Worm (Caenorhabditis elegans): ENCODE data around the gene F58H1.5.

F58H1.5 gene

DNA sequence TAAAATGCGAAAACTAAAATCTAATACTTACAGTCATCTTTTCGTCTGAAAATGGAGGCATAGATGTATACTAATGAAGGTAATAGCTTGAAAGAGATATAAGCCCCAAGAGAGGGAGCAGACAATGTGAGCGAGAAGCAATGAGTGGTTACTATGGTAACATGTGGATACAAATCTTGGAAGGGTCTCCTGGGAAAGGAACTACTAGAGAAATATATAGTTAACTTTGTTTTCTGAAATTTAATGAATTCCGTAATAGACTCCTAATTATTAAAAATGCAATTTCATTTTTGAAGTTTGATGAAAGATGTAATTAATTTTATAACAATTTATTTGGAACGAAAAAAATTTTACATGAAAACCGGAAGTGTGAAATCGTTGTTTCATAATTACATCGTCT, 30.8 kb upstream of the F58H1.5 start, which contains the start of gene osm-6:
Gene osm-6 (minus strand): TSS at position 101 of the 400 bp plus-strand sequence.
- TF ChIP-seq ceh-9 (tag; optimal IDR thresholded peaks at IDR 0.05) (no peak), unc-55 (GFP tag; optimal IDR thresholded peaks at IDR 0.05) (no peak), unc-42 (tag; optimal IDR thresholded peaks at IDR 0.05) (no peak), tbx-2 (tag; optimal IDR thresholded peaks at IDR 0.05) (no peak), ceh-19 (GFP tag; optimal IDR thresholded peaks at IDR 0.05) (no peak), hlh-15 (tag; optimal IDR thresholded peaks at IDR 0.05) (no peak), pat-9 (tag; optimal IDR thresholded peaks at IDR 0.05) (no peak), fkh-10 (GFP tag; optimal IDR thresholded peaks at IDR 0.05) (no peak), dve-1 (tag; optimal IDR thresholded peaks at IDR 0.05) (no peak), T23F11.4 (GFP tag; optimal IDR thresholded peaks at IDR 0.05) (no peak), npax-4 (tag; optimal IDR thresholded peaks at IDR 0.05) (no peak), pros-1 (tag; optimal IDR thresholded peaks at IDR 0.05) (no peak)

DNA sequence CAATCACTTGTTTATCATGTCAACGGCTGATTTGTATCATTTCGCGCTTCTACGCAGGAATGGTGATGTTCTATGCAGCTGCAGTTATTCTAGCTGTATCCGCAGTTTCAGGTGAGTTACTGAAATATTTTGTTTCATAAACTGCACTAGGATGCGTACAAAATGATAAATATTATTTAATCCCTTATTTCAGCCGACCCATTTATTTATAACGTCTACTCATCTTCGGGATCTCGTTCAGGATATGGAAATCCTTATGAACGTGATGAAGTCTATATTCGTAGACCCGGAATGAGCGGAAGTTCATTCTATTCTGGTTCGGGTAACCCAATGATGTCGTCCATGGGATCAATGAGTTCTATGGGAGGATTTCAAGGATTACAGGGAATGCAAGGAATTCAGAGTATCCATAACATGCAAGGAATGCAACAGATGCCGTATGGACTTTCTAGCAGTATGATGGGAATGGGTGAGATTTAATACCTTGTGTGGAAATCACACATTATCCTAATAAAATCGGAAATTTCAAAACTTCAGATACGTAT, 29.1 kb upstream of the F58H1.5 start, which contains the start of gene F58H1.2:
Gene F58H1.2 (plus strand): TSS at position 51 of the 545 bp plus-strand sequence.
- no peak for TF ChIP-seq tbx-7 (tag; optimal IDR thresholded peaks at IDR 0.05)
- TF ChIP-seq F13H6.1 (tag; optimal IDR thresholded peaks at IDR 0.05): no peak
- TF ChIP-seq unc-3 (GFP tag; conservative IDR thresholded peaks at IDR 0.05): no peak
- TF ChIP-seq unc-3 (tag; optimal IDR thresholded peaks at IDR 0.05): no peak
- TF ChIP-seq pat-9 (tag; optimal IDR thresholded peaks at IDR 0.05): no peak
- TF ChIP-seq ceh-45 (GFP tag; IDR thresholded peaks at IDR 0.05): no peak
- no peak for TF ChIP-seq ttx-3 (tag; optimal IDR thresholded peaks at IDR 0.05)
- no peak for TF ChIP-seq nhr-232 (tag; optimal IDR thresholded peaks at IDR 0.05)
- no peak for TF ChIP-seq sdc-2 (tag; optimal IDR thresholded peaks at IDR 0.05)
- TF ChIP-seq Y22D7AL.16 (tag; optimal IDR thresholded peaks at IDR 0.05): no peak
- no peak for TF ChIP-seq ets-4 (tag; optimal IDR thresholded peaks at IDR 0.05)
- TF ChIP-seq pros-1 (tag; optimal IDR thresholded peaks at IDR 0.05): no peak
- TF ChIP-seq unc-55 (GFP tag; optimal IDR thresholded peaks at IDR 0.05): no peak

DNA sequence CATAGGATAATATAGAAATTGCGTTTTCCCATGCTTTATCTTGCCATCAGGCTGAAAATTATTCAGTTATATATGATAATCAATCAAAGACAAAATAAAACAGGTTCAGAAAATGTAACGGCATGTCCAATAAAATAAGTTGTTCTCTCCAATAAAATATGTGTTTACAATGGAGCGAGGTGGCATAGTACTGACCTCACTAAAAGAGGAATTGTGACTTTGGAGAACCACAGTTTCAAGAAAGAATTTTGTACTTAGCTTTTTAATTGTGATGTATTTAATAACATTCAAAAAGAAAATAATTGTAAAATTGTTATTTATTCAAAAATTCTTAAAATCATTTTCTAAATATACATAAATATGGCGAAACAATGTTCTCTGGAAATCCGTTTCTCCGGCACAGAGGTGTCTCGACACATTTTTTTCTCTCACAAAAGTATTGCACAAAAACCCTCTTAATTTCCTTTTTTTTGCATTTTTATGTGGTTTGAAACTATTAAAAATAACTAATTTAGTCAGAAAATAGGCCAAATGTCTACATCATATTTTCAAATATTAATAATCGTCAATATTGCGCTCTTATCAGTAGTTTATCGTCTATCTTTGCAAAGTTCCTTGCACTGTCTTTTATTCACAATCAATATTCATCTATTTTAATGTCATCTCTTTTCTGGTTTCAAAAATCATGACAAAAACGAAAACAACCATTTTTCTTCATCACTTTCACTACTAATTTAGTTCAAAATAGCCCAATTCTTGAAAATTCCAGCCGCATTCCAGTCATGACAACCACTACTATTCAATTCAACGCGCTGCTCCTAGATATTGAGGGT, 24.8 kb upstream of the F58H1.5 start, which contains the start of the genes aman-2 and F58H1.3:
Gene aman-2 (minus strand): TSS at position 51 of the 833 bp plus-strand sequence.
Gene F58H1.3 (plus strand): TSS at position 783 of the 833 bp plus-strand sequence.
- TF ChIP-seq eyg-1 (tag; optimal IDR thresholded peaks at IDR 0.05) (no peak), gmeb-2 (tag; optimal IDR thresholded peaks at IDR 0.05) (no peak), ets-4 (tag; optimal IDR thresholded peaks at IDR 0.05) (peak; percentile 81), F13H6.1 (tag; optimal IDR thresholded peaks at IDR 0.05) (no peak), pag-3 (tag; optimal IDR thresholded peaks at IDR 0.05; ENCODE audit: borderline replicate concordance) (no peak), fkh-6 (tag; optimal IDR thresholded peaks at IDR 0.05) (no peak), ceh-31 (tag; optimal IDR thresholded peaks at IDR 0.05) (peak; percentile 91), nfya-1 (tag; optimal IDR thresholded peaks at IDR 0.05) (no peak), pat-9 (tag; optimal IDR thresholded peaks at IDR 0.05) (no peak), Y22D7AL.16 (tag; optimal IDR thresholded peaks at IDR 0.05) (no peak), K09A11.1 (tag; optimal IDR thresholded peaks at IDR 0.05; ENCODE audit: insufficient read depth) (no peak), nhr-11 (tag; optimal IDR thresholded peaks at IDR 0.05) (no peak), ceh-19 (GFP tag; optimal IDR thresholded peaks at IDR 0.05) (no peak), lin-11 (tag; optimal IDR thresholded peaks at IDR 0.05) (peak; percentile 28), ceh-2 (tag; optimal IDR thresholded peaks at IDR 0.05) (peak; percentile 76), dmd-4 (tag; optimal IDR thresholded peaks at IDR 0.05; ENCODE audit: borderline replicate concordance) (no peak), npax-4 (tag; optimal IDR thresholded peaks at IDR 0.05) (no peak), odd-2 (tag; optimal IDR thresholded peaks at IDR 0.05) (no peak), ceh-48 (tag; optimal IDR thresholded peaks at IDR 0.05) (peak; percentile 35), nhr-232 (tag; optimal IDR thresholded peaks at IDR 0.05) (no peak), pax-1 (tag; optimal IDR thresholded peaks at IDR 0.05) (no peak), zip-5 (tag; optimal IDR thresholded peaks at IDR 0.05) (peak; percentile 96), ahr-1 (tag; optimal IDR thresholded peaks at IDR 0.05) (peak; percentile 75), ztf-16 (tag; optimal IDR thresholded peaks at IDR 0.05) (peak; percentile 12), dve-1 (tag; optimal IDR thresholded peaks at IDR 0.05) (no peak), madf-2 (tag; optimal IDR thresholded peaks at IDR 0.05) (no peak), K02D7.2 (tag; optimal IDR thresholded peaks at IDR 0.05) (no peak), ceh-45 (GFP tag; IDR thresholded peaks at IDR 0.05) (no peak), sdc-2 (tag; optimal IDR thresholded peaks at IDR 0.05) (no peak), unc-42 (tag; optimal IDR thresholded peaks at IDR 0.05) (peak; percentile 63), che-1 (tag; optimal IDR thresholded peaks at IDR 0.05) (no peak), pha-4 (tag; optimal IDR thresholded peaks at IDR 0.05) (no peak), ceh-30 (tag; optimal IDR thresholded peaks at IDR 0.05) (no peak), hlh-8 (tag; optimal IDR thresholded peaks at IDR 0.05) (peak; percentile 92), elt-4 (tag; optimal IDR thresholded peaks at IDR 0.05) (no peak)

All from whole organism, late embryonic.